Fruit fly (Drosophila melanogaster): ENCODE measurements around the gene sens-2.

dm6 chr2L:6783395-6783794 is 38.3 kb upstream of the sens-2 start:
- TF ChIP-seq prd (optimal IDR thresholded peaks at IDR 0.05) (no peak), prd (GFP tag; IDR thresholded peaks at IDR 0.05) (no peak), sens-2 (GFP tag; IDR thresholded peaks at IDR 0.05) (no peak), CG32767 (GFP tag; IDR thresholded peaks at IDR 0.05) (no peak), scrt (GFP tag; optimal IDR thresholded peaks at IDR 0.05) (no peak), CG7987 (GFP tag; optimal IDR thresholded peaks at IDR 0.05) (no peak)

All from whole organism, embryonic.